Worm (Caenorhabditis elegans) whole organism, L2 larva: ENCODE measurements around the gene fbxa-89.
A peak's percentile ranks its signal among the peaks of the same experiment; 100 is the strongest.

Experiments
- C34F6.9 ChIP-seq: fragments of 150-350 bp; optimal IDR thresholded peaks from 2 replicates; lab custom pipeline; 2014; ENCODE audit warnings: missing biosample characterization, missing genetic modification characterization
- F13H6.1 ChIP-seq: sonication (generic microtip); optimal IDR thresholded peaks from 2 replicates; lab custom pipeline; 2016; ENCODE audit warnings: missing genetic modification characterization, missing compliant biosample characterization
- R02D3.7 ChIP-seq: fragments of 150-350 bp; optimal IDR thresholded peaks from 2 replicates; lab custom pipeline; 2014; ENCODE audit warnings: missing biosample characterization, missing genetic modification characterization
- Y55F3AM.14 ChIP-seq: fragments of 200-800 bp; sonication (Bioruptor generic); optimal IDR thresholded peaks from 2 replicates; lab custom pipeline; 2018; ENCODE audit warnings: mild to moderate bottlenecking, missing genetic modification characterization, missing compliant biosample characterization
- alr-1 ChIP-seq: fragments of 150-350 bp; optimal IDR thresholded peaks from 2 replicates; lab custom pipeline; 2014; ENCODE audit warnings: missing biosample characterization, missing genetic modification characterization
- aly-2 ChIP-seq: fragments of 150-350 bp; optimal IDR thresholded peaks from 2 replicates; lab custom pipeline; 2014; ENCODE audit warnings: missing biosample characterization, missing genetic modification characterization
- ama-1 ChIP-seq: fragments of 150-350 bp; optimal IDR thresholded peaks from 2 replicates; lab custom pipeline; 2018; ENCODE audit warnings: inconsistent platforms
- blmp-1 ChIP-seq: sonication (generic microtip); optimal IDR thresholded peaks from 2 replicates; lab custom pipeline; 2017; ENCODE audit warnings: missing genetic modification characterization, mild to moderate bottlenecking, missing compliant biosample characterization, antibody characterized with exemption, moderate library complexity; ENCODE audit not compliant: insufficient read depth
- ceh-16 ChIP-seq: fragments of 150-350 bp; optimal IDR thresholded peaks from 2 replicates; lab custom pipeline; 2014; ENCODE audit warnings: missing biosample characterization, missing genetic modification characterization
- ceh-82 ChIP-seq: fragments of 150-350 bp; optimal IDR thresholded peaks from 2 replicates; lab custom pipeline; 2014; ENCODE audit warnings: missing biosample characterization, missing genetic modification characterization
- crh-2 ChIP-seq: sonication (generic microtip); optimal IDR thresholded peaks from 2 replicates; lab custom pipeline; 2017; ENCODE audit warnings: missing biosample characterization, missing genetic modification characterization
- dmd-4 ChIP-seq: sonication (generic microtip); optimal IDR thresholded peaks from 2 replicates; lab custom pipeline; 2017; ENCODE audit warnings: missing biosample characterization, missing genetic modification characterization
- egl-27 ChIP-seq: sonication (generic microtip); optimal IDR thresholded peaks from 3 replicates; lab custom pipeline; 2017; ENCODE audit warnings: missing biosample characterization, missing genetic modification reagents, missing genetic modification characterization
- elt-1 ChIP-seq: fragments of 150-350 bp; optimal IDR thresholded peaks from 2 replicates; lab custom pipeline; 2014; ENCODE audit warnings: missing biosample characterization, missing genetic modification characterization
- elt-3 ChIP-seq: sonication (generic microtip); optimal IDR thresholded peaks from 2 replicates; lab custom pipeline; 2017; ENCODE audit warnings: missing biosample characterization, missing genetic modification characterization
- fos-1 ChIP-seq: fragments of 150-350 bp; optimal IDR thresholded peaks from 2 replicates; lab custom pipeline; 2014; ENCODE audit warnings: missing biosample characterization, missing genetic modification characterization
- gmeb-1 ChIP-seq: fragments of 150-350 bp; optimal IDR thresholded peaks from 2 replicates; lab custom pipeline; 2014; ENCODE audit warnings: missing biosample characterization, missing genetic modification characterization
- lin-11 ChIP-seq: fragments of 150-350 bp; sonication (generic microtip); optimal IDR thresholded peaks from 2 replicates; lab custom pipeline; 2014; ENCODE audit warnings: missing biosample characterization, missing genetic modification characterization, inconsistent platforms, mixed read lengths
- lin-39 ChIP-seq: fragments of 150-350 bp; optimal IDR thresholded peaks from 2 replicates; lab custom pipeline; 2014; ENCODE audit warnings: missing biosample characterization, missing genetic modification reagents, missing genetic modification characterization
- lsy-2 ChIP-seq, 2 experiments: fragments of 150-350 bp in 1 of 2; sonication (generic microtip) in 1 of 2; optimal IDR thresholded peaks; 2 replicates each; lab custom pipeline; 2014 to 2017; ENCODE audit warnings: missing biosample characterization in 2 of 2, missing genetic modification characterization in 2 of 2
- mab-5 ChIP-seq: fragments of 150-350 bp; optimal IDR thresholded peaks from 2 replicates; lab custom pipeline; 2014; ENCODE audit warnings: missing biosample characterization, missing genetic modification characterization
- nhr-10 ChIP-seq: sonication (generic microtip); optimal IDR thresholded peaks from 2 replicates; lab custom pipeline; 2017; ENCODE audit warnings: missing biosample characterization, missing genetic modification characterization
- nhr-11 ChIP-seq: fragments of 150-350 bp; optimal IDR thresholded peaks from 2 replicates; lab custom pipeline; 2014; ENCODE audit warnings: missing biosample characterization, missing genetic modification characterization
- nhr-12 ChIP-seq: fragments of 150-350 bp; optimal IDR thresholded peaks from 2 replicates; lab custom pipeline; 2014; ENCODE audit warnings: missing biosample characterization, missing genetic modification characterization
- nhr-129 ChIP-seq: fragments of 150-350 bp; optimal IDR thresholded peaks from 2 replicates; lab custom pipeline; 2014; ENCODE audit warnings: missing biosample characterization, missing genetic modification characterization
- nhr-23 ChIP-seq: fragments of 150-350 bp; optimal IDR thresholded peaks from 2 replicates; lab custom pipeline; 2014; ENCODE audit warnings: missing biosample characterization, missing genetic modification reagents, missing genetic modification characterization
- nhr-237 ChIP-seq: fragments of 150-350 bp; optimal IDR thresholded peaks from 2 replicates; lab custom pipeline; 2014; ENCODE audit warnings: missing biosample characterization, missing genetic modification characterization
- nhr-25 ChIP-seq: fragments of 150-350 bp; sonication (generic microtip); optimal IDR thresholded peaks from 3 replicates; lab custom pipeline; 2014; ENCODE audit warnings: missing biosample characterization, missing genetic modification characterization
- nhr-6 ChIP-seq: fragments of 150-350 bp; optimal IDR thresholded peaks from 2 replicates; lab custom pipeline; 2014; ENCODE audit warnings: missing biosample characterization, missing genetic modification characterization
- nhr-77 ChIP-seq: fragments of 150-350 bp; optimal IDR thresholded peaks from 2 replicates; lab custom pipeline; 2014; ENCODE audit warnings: missing biosample characterization, missing genetic modification characterization
- peb-1 ChIP-seq: fragments of 150-350 bp; optimal IDR thresholded peaks from 2 replicates; lab custom pipeline; 2014; ENCODE audit warnings: missing biosample characterization, missing genetic modification characterization
- sem-4 ChIP-seq: fragments of 150-350 bp; optimal IDR thresholded peaks from 2 replicates; lab custom pipeline; 2014; ENCODE audit warnings: missing biosample characterization, missing genetic modification reagents, missing genetic modification characterization
- skn-1 ChIP-seq: sonication (generic microtip); optimal IDR thresholded peaks from 2 replicates; lab custom pipeline; 2017; ENCODE audit warnings: missing biosample characterization, missing genetic modification characterization
- sma-3 ChIP-seq: sonication (generic microtip); optimal IDR thresholded peaks from 2 replicates; lab custom pipeline; 2016; ENCODE audit warnings: missing genetic modification reagents, missing genetic modification characterization, missing compliant biosample characterization
- sma-9 ChIP-seq, 2 experiments: fragments of 150-350 bp in 1 of 2; sonication (generic microtip) in 1 of 2; optimal IDR thresholded peaks; 2 replicates each; lab custom pipeline; 2014 to 2016; ENCODE audit warnings: missing genetic modification characterization in 2 of 2, mild to moderate bottlenecking in 1 of 2, missing biosample characterization in 1 of 2, missing compliant biosample characterization in 1 of 2, missing genetic modification reagents in 1 of 2, moderate library complexity in 1 of 2
- snpc-4 ChIP-seq: fragments of 150-350 bp; optimal IDR thresholded peaks from 2 replicates; lab custom pipeline; 2014; ENCODE audit warnings: missing biosample characterization, missing genetic modification characterization
- unc-55 ChIP-seq: fragments of 150-350 bp; sonication (generic microtip); optimal IDR thresholded peaks from 3 replicates; lab custom pipeline; 2014; ENCODE audit warnings: missing biosample characterization, missing genetic modification reagents, missing genetic modification characterization
- unc-62 ChIP-seq: fragments of 150-350 bp; optimal IDR thresholded peaks from 2 replicates; lab custom pipeline; 2014; ENCODE audit warnings: missing biosample characterization, missing genetic modification reagents, missing genetic modification characterization
- zag-1 ChIP-seq: fragments of 150-350 bp; optimal IDR thresholded peaks from 2 replicates; lab custom pipeline; 2014; ENCODE audit warnings: missing biosample characterization, missing genetic modification characterization
- ztf-1 ChIP-seq: fragments of 200-800 bp; sonication (Bioruptor generic); conservative IDR thresholded peaks from 2 replicates; pipeline ENCODE4 v1.3.6; 2022; ENCODE audit warnings: missing genetic modification characterization, missing compliant biosample characterization
- ztf-11 ChIP-seq: sonication (generic microtip); optimal IDR thresholded peaks from 2 replicates; lab custom pipeline; 2017; ENCODE audit warnings: missing biosample characterization, missing genetic modification characterization
- ztf-4 ChIP-seq: fragments of 150-350 bp; optimal IDR thresholded peaks from 2 replicates; lab custom pipeline; 2014; ENCODE audit warnings: missing biosample characterization, missing genetic modification characterization

Gene fbxa-89

ce11 chrIII:12221452-12221851 is 14.5 kb upstream of the fbxa-89 start:
- TF ChIP-seq C34F6.9 (tag; lab: Kevin White, UChicago) (no peak), nhr-237 (tag; lab: Kevin White, UChicago) (no peak), snpc-4 (tag; lab: Kevin White, UChicago) (no peak), ztf-1 (GFP tag; lab: Robert Waterston, UW) (no peak), nhr-6 (tag; lab: Kevin White, UChicago) (no peak), alr-1 (tag; lab: Kevin White, UChicago) (no peak), ztf-11 (tag; lab: Kevin White, UChicago) (no peak), lsy-2 (tag; optimal IDR thresholded peaks at IDR 0.05; lab: Kevin White, UChicago) (no peak), sem-4 (no peak), crh-2 (tag; lab: Kevin White, UChicago) (no peak), egl-27 (no peak), aly-2 (tag; lab: Kevin White, UChicago) (no peak), mab-5 (tag; lab: Kevin White, UChicago) (no peak), ceh-16 (tag; lab: Kevin White, UChicago) (no peak), ama-1 (lab: Kevin White, UChicago) (no peak), zag-1 (no peak), F13H6.1 (tag; lab: Kevin White, UChicago) (no peak), Y55F3AM.14 (GFP tag; lab: Kevin White, UChicago) (no peak)

- TF ChIP-seq nhr-12 (tag; lab: Kevin White, UChicago) (no peak), crh-2 (tag; lab: Kevin White, UChicago) (no peak), C34F6.9 (tag; lab: Kevin White, UChicago) (no peak), peb-1 (tag; lab: Kevin White, UChicago) (no peak), F13H6.1 (tag; lab: Kevin White, UChicago) (no peak), lin-39 (tag; lab: Kevin White, UChicago) (no peak), ceh-16 (tag; lab: Kevin White, UChicago) (no peak), nhr-25 (tag; lab: Kevin White, UChicago) (no peak), nhr-77 (no peak)
Measured at ce11 chrIII:12223208-12223607, 12.8 kb upstream of the fbxa-89 start.

- TF ChIP-seq nhr-237 (tag; lab: Kevin White, UChicago) (no peak), alr-1 (tag; lab: Kevin White, UChicago) (no peak), nhr-129 (no peak), sma-3 (GFP tag; lab: Kevin White, UChicago) (no peak), lin-11 (tag; lab: Kevin White, UChicago) (no peak), blmp-1 (tag; lab: Kevin White, UChicago) (no peak), nhr-23 (tag; lab: Kevin White, UChicago) (no peak), unc-62 (GFP tag; lab: Kevin White, UChicago) (no peak), unc-55 (GFP tag; lab: Kevin White, UChicago) (no peak), sem-4 (no peak)
Measured at ce11 chrIII:12225234-12225633, 10.8 kb upstream of the fbxa-89 start, which contains the start of gene gmn-1. gmn-1 (minus strand) TSS chrIII:12225331.

ce11 chrIII:12226089-12226682 is 9.8 kb upstream of the fbxa-89 start, which contains the start of the genes Y75B8A.18 and Y75B8A.19:
Y75B8A.18 (minus strand) TSS chrIII:12226230.
Y75B8A.19 (plus strand) TSS chrIII:12226632.
- TF ChIP-seq nhr-23 (tag; lab: Kevin White, UChicago) (no peak), unc-55 (GFP tag; lab: Kevin White, UChicago) (peak; percentile 75), egl-27 (no peak), nhr-25 (tag; lab: Kevin White, UChicago) (peak; percentile 47), ztf-4 (tag; lab: Kevin White, UChicago) (no peak), sem-4 (no peak), nhr-6 (tag; lab: Kevin White, UChicago) (no peak), zag-1 (no peak), ceh-82 (tag; lab: Kevin White, UChicago) (no peak), nhr-77 (no peak), R02D3.7 (tag; lab: Kevin White, UChicago) (no peak), sma-3 (GFP tag; lab: Kevin White, UChicago) (peak; percentile 32), mab-5 (tag; lab: Kevin White, UChicago) (no peak), lsy-2 (tag; optimal IDR thresholded peaks at IDR 0.05; lab: Kevin White, UChicago) (peak; percentile 22 to 82), fos-1 (tag; lab: Kevin White, UChicago) (no peak), gmeb-1 (tag; lab: Kevin White, UChicago) (peak; percentile 91), Y55F3AM.14 (GFP tag; lab: Kevin White, UChicago) (no peak), elt-3 (no peak), nhr-129 (peak; percentile 36), blmp-1 (tag; lab: Kevin White, UChicago) (no peak), sma-9 (GFP tag; optimal IDR thresholded peaks at IDR 0.05; lab: Kevin White, UChicago) (no peak), sma-9 (tag; optimal IDR thresholded peaks at IDR 0.05; lab: Kevin White, UChicago) (no peak), unc-62 (GFP tag; lab: Kevin White, UChicago) (no peak), F13H6.1 (tag; lab: Kevin White, UChicago) (peak; percentile 22), dmd-4 (no peak), aly-2 (tag; lab: Kevin White, UChicago) (no peak), skn-1 (no peak), nhr-10 (tag; lab: Kevin White, UChicago) (no peak), elt-1 (tag; lab: Kevin White, UChicago) (no peak), C34F6.9 (tag; lab: Kevin White, UChicago) (peak; percentile 71), nhr-11 (no peak), ztf-11 (tag; lab: Kevin White, UChicago) (no peak), lin-11 (tag; lab: Kevin White, UChicago) (peak; percentile 52), crh-2 (tag; lab: Kevin White, UChicago) (peak; percentile 62), nhr-237 (tag; lab: Kevin White, UChicago) (no peak)
